In the genomic region with DNA sequence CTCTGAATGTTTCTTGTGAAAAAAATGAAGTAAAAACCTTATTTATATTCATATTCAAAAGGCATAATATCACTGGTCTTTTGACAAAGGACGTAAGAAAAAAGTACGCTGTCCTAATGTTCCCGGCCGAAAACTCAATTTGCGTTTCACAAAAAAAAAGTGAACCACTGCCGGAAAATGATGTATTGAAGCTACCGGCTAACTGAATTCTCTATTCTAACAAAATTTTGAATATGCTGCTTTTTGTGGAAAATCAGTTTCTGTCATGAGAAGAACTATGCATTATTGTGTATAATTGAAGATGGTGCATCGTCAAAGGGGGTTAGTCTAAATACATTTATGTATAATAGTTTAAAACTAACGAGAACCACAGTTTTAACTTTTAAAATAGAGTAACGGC, we compare ENCODE assay signal across 5 worm cellular contexts.
TF ChIP-seq lines count a peak whose summit lies in the region.

No protein-coding gene starts in this region.

TF ChIP-seq in whole organism, L1 larva, 84 proteins besides CTCF, POLR2A, EP300 and RAD21:
- peak; percentile 68 for TF ChIP-seq lin-14 (GFP tag; optimal IDR thresholded peaks at IDR 0.05; lab: Kevin White, UChicago)
- no peak for TF ChIP-seq egl-13 (tag; optimal IDR thresholded peaks at IDR 0.05; lab: Kevin White, UChicago)
- no peak for TF ChIP-seq hpl-2 (GFP tag; optimal IDR thresholded peaks at IDR 0.05; lab: Kevin White, UChicago)
- no peak for TF ChIP-seq fkh-8 (tag; optimal IDR thresholded peaks at IDR 0.05; lab: Kevin White, UChicago)
- no peak for TF ChIP-seq tbx-2 (tag; optimal IDR thresholded peaks at IDR 0.05; lab: Kevin White, UChicago)
- TF ChIP-seq lin-39 (tag; optimal IDR thresholded peaks at IDR 0.05; lab: Kevin White, UChicago): no peak
- TF ChIP-seq fkh-10 (GFP tag; optimal IDR thresholded peaks at IDR 0.05; lab: Kevin White, UChicago): peak; percentile 93
- no peak for TF ChIP-seq C16A3.4 (tag; optimal IDR thresholded peaks at IDR 0.05; lab: Kevin White, UChicago)
TF ChIP-seq in whole organism, L1 larva: peak in this region for 2.

TF ChIP-seq in whole organism, L3 larva, 47 proteins besides CTCF, POLR2A, EP300 and RAD21:
- TF ChIP-seq unc-62 (GFP tag; optimal IDR thresholded peaks at IDR 0.05; lab: Kevin White, UChicago) (no peak), nhr-25 (tag; optimal IDR thresholded peaks at IDR 0.05; lab: Kevin White, UChicago) (no peak), fkh-10 (GFP tag; optimal IDR thresholded peaks at IDR 0.05; lab: Kevin White, UChicago) (peak; percentile 96), nhr-43 (tag; optimal IDR thresholded peaks at IDR 0.05; lab: Kevin White, UChicago; ENCODE audit: poor library complexity, severe bottlenecking) (no peak), pqm-1 (tag; optimal IDR thresholded peaks at IDR 0.05; lab: Kevin White, UChicago) (no peak), jun-1 (tag; optimal IDR thresholded peaks at IDR 0.05; lab: Kevin White, UChicago) (no peak), nhr-77 (tag; optimal IDR thresholded peaks at IDR 0.05; lab: Kevin White, UChicago) (no peak), ztf-4 (tag; optimal IDR thresholded peaks at IDR 0.05; lab: Kevin White, UChicago) (no peak)

TF ChIP-seq in whole organism, L4 larva, 104 proteins besides CTCF, POLR2A, EP300 and RAD21:
- no peak for TF ChIP-seq zfp-3 (GFP tag; conservative IDR thresholded peaks at IDR 0.05; lab: Robert Waterston, UW)
- TF ChIP-seq ctbp-1 (GFP tag; IDR thresholded peaks at IDR 0.05; lab: Robert Waterston, UW): peak; percentile 46; the same call in 1 of the 2 replicates
- peak; percentile 62 for TF ChIP-seq ces-1 (GFP tag; optimal IDR thresholded peaks at IDR 0.05; lab: Kevin White, UChicago)
- TF ChIP-seq ZK337.2 (GFP tag; IDR thresholded peaks at IDR 0.05; lab: Robert Waterston, UW): no peak
- TF ChIP-seq spr-3 (GFP tag; optimal IDR thresholded peaks at IDR 0.05; lab: Kevin White, UChicago): no peak
- TF ChIP-seq sdz-12 (GFP tag; optimal IDR thresholded peaks at IDR 0.05; lab: Kevin White, UChicago): no peak
- no peak for TF ChIP-seq dve-1 (tag; optimal IDR thresholded peaks at IDR 0.05; lab: Kevin White, UChicago; ENCODE audit: insufficient read depth)
- TF ChIP-seq set-16 (GFP tag; IDR thresholded peaks at IDR 0.05; lab: Robert Waterston, UW): no peak
- TF ChIP-seq dmd-8 (GFP tag; IDR thresholded peaks at IDR 0.05; lab: Robert Waterston, UW): no peak
- TF ChIP-seq pha-4 (GFP tag; IDR thresholded peaks at IDR 0.05; lab: Robert Waterston, UW): no peak
- TF ChIP-seq pha-4 (tag; optimal IDR thresholded peaks at IDR 0.05; lab: Kevin White, UChicago): no peak
- no peak for TF ChIP-seq R02D3.7 (tag; optimal IDR thresholded peaks at IDR 0.05; lab: Kevin White, UChicago)
- TF ChIP-seq pqm-1 (tag; optimal IDR thresholded peaks at IDR 0.05; lab: Kevin White, UChicago): no peak
- TF ChIP-seq T26A8.4 (GFP tag; IDR thresholded peaks at IDR 0.05; lab: Robert Waterston, UW): no peak
- TF ChIP-seq hmg-1.1 (GFP tag; IDR thresholded peaks at IDR 0.05; lab: Robert Waterston, UW): no peak
- TF ChIP-seq unc-130 (GFP tag; optimal IDR thresholded peaks at IDR 0.05; lab: Kevin White, UChicago): no peak
- TF ChIP-seq aha-1 (tag; lab: Kevin White, UChicago): no peak
- TF ChIP-seq unc-62 (GFP tag; optimal IDR thresholded peaks at IDR 0.05 in 1 of 2; lab: Kevin White, UChicago): no peak
- no peak for TF ChIP-seq unc-62 (tag; optimal IDR thresholded peaks at IDR 0.05; lab: Kevin White, UChicago)
- TF ChIP-seq fkh-10 (GFP tag; optimal IDR thresholded peaks at IDR 0.05; lab: Kevin White, UChicago): peak; percentile 81
- no peak for TF ChIP-seq gei-8 (GFP tag; optimal IDR thresholded peaks at IDR 0.05; lab: Kevin White, UChicago)
- no peak for TF ChIP-seq aly-2 (tag; optimal IDR thresholded peaks at IDR 0.05; lab: Kevin White, UChicago)
- no peak for TF ChIP-seq Y105C5A.15 (GFP tag; IDR thresholded peaks at IDR 0.05; lab: Robert Waterston, UW)
- TF ChIP-seq dmd-9 (GFP tag; IDR thresholded peaks at IDR 0.05; lab: Robert Waterston, UW): no peak
- TF ChIP-seq mep-1 (tag; optimal IDR thresholded peaks at IDR 0.05; lab: Kevin White, UChicago): no peak
- no peak for TF ChIP-seq lin-29 (GFP tag; IDR thresholded peaks at IDR 0.05; lab: Robert Waterston, UW)

TF ChIP-seq in whole organism, late embryonic, 69 proteins besides CTCF, POLR2A, EP300 and RAD21:
- TF ChIP-seq unc-42 (tag; optimal IDR thresholded peaks at IDR 0.05; lab: Kevin White, UChicago) (peak; percentile 60), dve-1 (tag; optimal IDR thresholded peaks at IDR 0.05; lab: Kevin White, UChicago) (no peak)

TF ChIP-seq in whole organism, mixed stage, embryonic, 35 proteins besides CTCF, POLR2A, EP300 and RAD21:
- TF ChIP-seq ceh-83 (GFP tag; optimal IDR thresholded peaks at IDR 0.05; lab: Kevin White, UChicago) (no peak), ces-1 (GFP tag; optimal IDR thresholded peaks at IDR 0.05; lab: Kevin White, UChicago) (peak; percentile 36)
